Worm (Caenorhabditis elegans): ENCODE measurements around the gene acs-1.

DNA sequence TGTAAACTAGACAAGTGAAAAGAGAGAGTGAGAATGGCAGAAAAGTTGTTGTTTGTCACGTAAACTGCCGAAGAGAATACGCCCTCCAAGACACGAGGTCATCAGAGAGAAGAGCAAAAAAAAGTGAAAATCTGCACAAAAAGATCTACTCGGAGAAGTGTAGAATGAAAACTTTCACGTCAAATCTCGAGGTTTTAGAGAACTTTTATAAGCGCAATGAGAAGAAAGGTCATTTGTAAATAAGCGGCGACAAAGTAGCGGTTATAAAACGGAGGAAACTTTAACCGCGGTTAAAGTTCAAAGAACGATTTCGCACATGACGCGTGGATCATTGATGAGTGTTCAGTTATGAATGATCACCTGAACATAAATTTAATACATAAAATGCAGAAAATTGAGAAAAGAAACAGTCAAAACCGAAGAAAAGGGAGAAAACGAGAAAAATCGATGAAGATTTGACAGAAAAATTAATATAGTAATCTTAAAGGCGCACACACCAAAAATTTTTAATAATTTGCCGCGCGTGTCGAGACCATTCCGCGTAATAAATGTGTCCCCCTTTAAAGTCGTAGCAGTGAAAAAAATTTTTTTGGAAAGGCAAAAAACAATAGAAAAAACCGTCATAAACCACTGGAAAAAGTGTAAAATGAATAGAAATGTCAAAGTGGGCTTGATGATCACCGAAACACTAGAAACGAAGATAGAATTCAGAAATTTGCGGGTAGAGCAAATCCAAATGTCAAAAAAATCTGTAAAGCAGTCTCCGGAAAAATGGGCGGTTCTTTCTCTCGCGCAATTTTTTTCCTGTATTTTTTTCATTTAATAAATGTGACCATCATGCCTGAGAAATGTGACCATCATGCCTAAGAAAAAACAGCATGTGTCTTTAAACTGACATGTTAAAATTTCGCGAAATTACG lies 7.2 kb upstream of the acs-1 start:
- no peak for TF ChIP-seq tab-1 (GFP tag; IDR thresholded peaks at IDR 0.05)
- TF ChIP-seq flt-1 (GFP tag; IDR thresholded peaks at IDR 0.05) = no peak
- no peak for TF ChIP-seq cog-1 (tag; optimal IDR thresholded peaks at IDR 0.05)
- no peak for TF ChIP-seq ztf-29 (GFP tag; IDR thresholded peaks at IDR 0.05)
- TF ChIP-seq med-1 (GFP tag; optimal IDR thresholded peaks at IDR 0.05; ENCODE audit: insufficient read depth) = no peak
